Fruit fly (Drosophila melanogaster) whole organism, embryonic: ENCODE measurements around the gene Creld.

Experiments
- Asciz ChIP-seq: fragments of 200-800 bp; sonication (Bioruptor generic); optimal IDR thresholded peaks from 2 replicates; lab custom pipeline; 2017; ENCODE audit warnings: missing biosample characterization, mild to moderate bottlenecking, missing genetic modification characterization, missing genetic modification reagents
- BtbVII ChIP-seq: fragments of 200-800 bp; sonication (Bioruptor generic); optimal IDR thresholded peaks from 3 replicates; lab custom pipeline; 2017; ENCODE audit warnings: missing biosample characterization, mild to moderate bottlenecking, missing genetic modification characterization
- CG10959 ChIP-seq: fragments of 200-800 bp; sonication (Bioruptor generic); IDR thresholded peaks from 2 replicates; pipeline ENCODE4 v1.3.6; 2022; ENCODE audit warnings: missing biosample characterization, missing genetic modification characterization
- CG11085 ChIP-seq: fragments of 200-800 bp; sonication (Bioruptor generic); IDR thresholded peaks from 2 replicates; pipeline ENCODE4 v1.3.6; 2022; ENCODE audit warnings: missing biosample characterization, missing genetic modification characterization
- CG13296 ChIP-seq: fragments of 200-800 bp; sonication (Bioruptor generic); optimal IDR thresholded peaks from 3 replicates; lab custom pipeline; 2018; ENCODE audit warnings: missing biosample characterization, mild to moderate bottlenecking, missing genetic modification characterization
- CG13775 ChIP-seq: fragments of 200-800 bp; sonication (Bioruptor generic); optimal IDR thresholded peaks from 3 replicates; lab custom pipeline; 2017; ENCODE audit warnings: missing biosample characterization, mild to moderate bottlenecking, missing genetic modification characterization
- CG15011 ChIP-seq: fragments of 200-800 bp; sonication (Bioruptor generic); optimal IDR thresholded peaks from 3 replicates; lab custom pipeline; 2018; ENCODE audit warnings: missing biosample characterization, mild to moderate bottlenecking, missing genetic modification characterization
- CG15601 ChIP-seq: fragments of 200-800 bp; sonication (Bioruptor generic); optimal IDR thresholded peaks from 3 replicates; lab custom pipeline; 2019; ENCODE audit warnings: missing biosample characterization, mild to moderate bottlenecking, missing genetic modification characterization, moderate library complexity
- CG15696 ChIP-seq: fragments of 200-800 bp; sonication (Bioruptor generic); optimal IDR thresholded peaks from 2 replicates; lab custom pipeline; 2019; ENCODE audit warnings: missing biosample characterization, mild to moderate bottlenecking, missing genetic modification characterization, moderate library complexity
- CG1602 ChIP-seq: fragments of 200-800 bp; sonication (Bioruptor generic); optimal IDR thresholded peaks from 3 replicates; lab custom pipeline; 2016; ENCODE audit warnings: missing biosample characterization, missing genetic modification characterization
- CG16815 ChIP-seq: fragments of 200-800 bp; sonication (Bioruptor generic); optimal IDR thresholded peaks from 3 replicates; lab custom pipeline; 2017; ENCODE audit warnings: missing biosample characterization, mild to moderate bottlenecking, missing genetic modification characterization
- CG2678 ChIP-seq: fragments of 200-800 bp; sonication (Bioruptor generic); optimal IDR thresholded peaks from 3 replicates; lab custom pipeline; 2019; ENCODE audit warnings: missing biosample characterization, mild to moderate bottlenecking, missing genetic modification characterization, moderate library complexity
- CG32767 ChIP-seq: fragments of 200-800 bp; sonication (Bioruptor generic); IDR thresholded peaks from 2 replicates; pipeline ENCODE4 v1.3.6; 2022; ENCODE audit warnings: missing biosample characterization, missing genetic modification characterization
- CG3407 ChIP-seq: fragments of 200-800 bp; sonication (Bioruptor generic); optimal IDR thresholded peaks from 2 replicates; lab custom pipeline; 2018; ENCODE audit warnings: missing biosample characterization, mild to moderate bottlenecking, missing genetic modification characterization
- CG3847 ChIP-seq: fragments of 200-800 bp; sonication (Bioruptor generic); IDR thresholded peaks from 2 replicates; pipeline ENCODE4 v1.3.6; 2022; ENCODE audit warnings: missing biosample characterization, missing genetic modification characterization
- CG4328 ChIP-seq: fragments of 200-800 bp; sonication (Bioruptor generic); optimal IDR thresholded peaks from 3 replicates; lab custom pipeline; 2017; ENCODE audit warnings: missing biosample characterization, missing genetic modification reagents, missing genetic modification characterization
- CG4820 ChIP-seq: fragments of 200-800 bp; sonication (Bioruptor generic); optimal IDR thresholded peaks from 3 replicates; lab custom pipeline; 2016; ENCODE audit warnings: missing biosample characterization, missing genetic modification characterization
- CG5180 ChIP-seq: fragments of 200-800 bp; sonication (Bioruptor generic); optimal IDR thresholded peaks from 3 replicates; lab custom pipeline; 2017; ENCODE audit warnings: missing biosample characterization, missing genetic modification characterization, mild to moderate bottlenecking, moderate library complexity, missing genetic modification reagents
- CG8359 ChIP-seq: fragments of 200-800 bp; sonication (Bioruptor generic); optimal IDR thresholded peaks from 2 replicates; lab custom pipeline; 2017; ENCODE audit warnings: missing biosample characterization, mild to moderate bottlenecking, missing genetic modification characterization, borderline replicate concordance
- CG9797 ChIP-seq: fragments of 200-800 bp; sonication (Bioruptor generic); optimal IDR thresholded peaks from 3 replicates; lab custom pipeline; 2018; ENCODE audit warnings: missing biosample characterization, mild to moderate bottlenecking, missing genetic modification characterization
- Camta ChIP-seq: fragments of 200-800 bp; sonication (Bioruptor generic); optimal IDR thresholded peaks from 2 replicates; lab custom pipeline; 2016; ENCODE audit warnings: missing biosample characterization, missing genetic modification characterization
- CkIIα-i1 ChIP-seq: fragments of 200-800 bp; sonication (Bioruptor generic); IDR thresholded peaks from 2 replicates; pipeline ENCODE4 v1.3.6; 2022; ENCODE audit warnings: missing biosample characterization, missing genetic modification characterization
- Deaf1 ChIP-seq: fragments of 200-800 bp; optimal IDR thresholded peaks from 3 replicates; lab custom pipeline; 2019; ENCODE audit warnings: missing biosample characterization, mild to moderate bottlenecking, missing genetic modification characterization, moderate library complexity
- Dp ChIP-seq: fragments of 200-800 bp; sonication (Bioruptor generic); optimal IDR thresholded peaks from 2 replicates; lab custom pipeline; 2018; ENCODE audit warnings: missing biosample characterization, mild to moderate bottlenecking, missing genetic modification characterization, moderate library complexity
- Ets97D ChIP-seq: fragments of 200-800 bp; sonication (Bioruptor generic); optimal IDR thresholded peaks from 3 replicates; lab custom pipeline; 2016; ENCODE audit warnings: missing biosample characterization, missing genetic modification characterization
- Fer1 ChIP-seq: fragments of 200-800 bp; sonication (Bioruptor generic); optimal IDR thresholded peaks from 2 replicates; lab custom pipeline; 2017; ENCODE audit warnings: missing biosample characterization, mild to moderate bottlenecking, missing genetic modification characterization
- Rfx ChIP-seq: fragments of 200-800 bp; sonication (Bioruptor generic); IDR thresholded peaks from 2 replicates; pipeline ENCODE4 v1.3.6; 2022; ENCODE audit warnings: missing biosample characterization, missing genetic modification characterization
- Side ChIP-seq: fragments of 200-800 bp; sonication (Bioruptor generic); optimal IDR thresholded peaks from 2 replicates; lab custom pipeline; 2016; ENCODE audit warnings: missing biosample characterization, missing genetic modification characterization
- Usf ChIP-seq: fragments of 200-800 bp; sonication (Bioruptor generic); optimal IDR thresholded peaks from 2 replicates; lab custom pipeline; 2017; ENCODE audit warnings: missing genotype, missing biosample characterization, missing genetic modification characterization
- ab ChIP-seq: fragments of 200-800 bp; sonication (Bioruptor generic); optimal IDR thresholded peaks from 2 replicates; lab custom pipeline; 2016; ENCODE audit warnings: missing biosample characterization, missing genetic modification characterization
- amos ChIP-seq: fragments of 200-800 bp; sonication (Bioruptor generic); IDR thresholded peaks from 2 replicates; pipeline ENCODE4 v1.3.6; 2022; ENCODE audit warnings: missing biosample characterization, missing genetic modification characterization; ENCODE audit not compliant: partially characterized antibody
- br ChIP-seq: fragments of >200 bp; optimal IDR thresholded peaks from 2 replicates; lab custom pipeline; 2017
- chinmo ChIP-seq: fragments of 200-800 bp; sonication (Bioruptor generic); IDR thresholded peaks from 4 replicates; pipeline ENCODE4 v1.3.6; 2022; ENCODE audit warnings: missing biosample characterization, missing genetic modification characterization; ENCODE audit not compliant: partially characterized antibody
- chm ChIP-seq: fragments of 200-800 bp; sonication (Bioruptor generic); IDR thresholded peaks from 2 replicates; pipeline ENCODE4 v1.3.6; 2022; ENCODE audit warnings: missing biosample characterization, missing genetic modification characterization
- crc ChIP-seq: fragments of 200-800 bp; sonication (Bioruptor generic); optimal IDR thresholded peaks from 2 replicates; lab custom pipeline; 2016; ENCODE audit warnings: missing biosample characterization, missing genetic modification characterization
- en ChIP-seq: fragments of 200-800 bp; sonication (Bioruptor generic); optimal IDR thresholded peaks from 2 replicates; lab custom pipeline; 2016; ENCODE audit warnings: missing biosample characterization, missing genetic modification characterization
- gce ChIP-seq: fragments of 200-800 bp; sonication (Bioruptor generic); IDR thresholded peaks from 3 replicates; pipeline ENCODE4 v1.3.6; 2022; ENCODE audit warnings: missing biosample characterization, missing genetic modification characterization
- ham ChIP-seq: fragments of 200-800 bp; sonication (Bioruptor generic); IDR thresholded peaks from 2 replicates; pipeline ENCODE4 v1.3.6; 2022; ENCODE audit warnings: missing biosample characterization, missing genetic modification characterization
- jing ChIP-seq: fragments of 200-800 bp; sonication (Bioruptor generic); optimal IDR thresholded peaks from 2 replicates; lab custom pipeline; 2018; ENCODE audit warnings: missing biosample characterization, mild to moderate bottlenecking, missing genetic modification characterization
- lab ChIP-seq: fragments of 200-800 bp; sonication (Bioruptor generic); optimal IDR thresholded peaks from 3 replicates; lab custom pipeline; 2017; ENCODE audit warnings: missing biosample characterization, missing genetic modification characterization, mild to moderate bottlenecking, moderate library complexity, missing genetic modification reagents
- lmd ChIP-seq: fragments of 200-800 bp; sonication (Bioruptor generic); IDR thresholded peaks from 2 replicates; pipeline ENCODE4 v1.3.6; 2022; ENCODE audit warnings: missing biosample characterization, missing genetic modification characterization
- onecut ChIP-seq: fragments of 200-800 bp; sonication (Bioruptor generic); IDR thresholded peaks from 2 replicates; pipeline ENCODE4 v1.3.6; 2022; ENCODE audit warnings: missing biosample characterization, missing genetic modification characterization
- otp ChIP-seq: fragments of 200-800 bp; sonication (Bioruptor generic); IDR thresholded peaks from 3 replicates; pipeline ENCODE4, ENCODE4 v1.3.6; 2022; ENCODE audit warnings: missing biosample characterization, missing genetic modification characterization
- pum ChIP-seq: fragments of 200-800 bp; sonication (Bioruptor generic); optimal IDR thresholded peaks from 2 replicates; lab custom pipeline; 2016; ENCODE audit warnings: missing biosample characterization, missing genetic modification characterization
- sc ChIP-seq, 3 experiments: fragments of >200 bp in 2 of 3; fragments of 200-800 bp in 1 of 3; sonication (Bioruptor generic) in 1 of 3; optimal IDR thresholded peaks; 2 replicates in 2 of 3; 3 replicates in 1 of 3; lab custom pipeline; 2017; ENCODE audit warnings: mild to moderate bottlenecking in 1 of 3, missing biosample characterization in 1 of 3, missing genetic modification characterization in 1 of 3, missing genetic modification reagents in 1 of 3
- sens ChIP-seq: fragments of 200-800 bp; sonication (Bioruptor generic); peaks from one replicate; lab custom pipeline; 2016; ENCODE audit warnings: missing biosample characterization, missing genetic modification characterization
- seq ChIP-seq: fragments of 200-800 bp; sonication (Bioruptor generic); IDR thresholded peaks from 2 replicates; pipeline ENCODE4 v1.3.6; 2022; ENCODE audit warnings: missing biosample characterization, missing genetic modification characterization
- slp2 ChIP-seq: fragments of 200-800 bp; sonication (Bioruptor generic); optimal IDR thresholded peaks from 2 replicates; lab custom pipeline; 2016; ENCODE audit warnings: missing biosample characterization, missing genetic modification characterization
- ssp ChIP-seq: fragments of 200-800 bp; sonication (Bioruptor generic); IDR thresholded peaks from 2 replicates; pipeline ENCODE4 v1.3.6; 2022; ENCODE audit warnings: missing biosample characterization, missing genetic modification characterization
- tap ChIP-seq: fragments of 200-800 bp; optimal IDR thresholded peaks from 3 replicates; lab custom pipeline; 2019; ENCODE audit warnings: missing biosample characterization, mild to moderate bottlenecking, missing genetic modification characterization, moderate library complexity
- wor ChIP-seq: fragments of 200-800 bp; sonication (Bioruptor generic); IDR thresholded peaks from 2 replicates; pipeline ENCODE4 v1.3.6; 2022; ENCODE audit warnings: missing biosample characterization, missing genetic modification characterization

Gene Creld

dm6 chr2L:73760-74388 lies 28.3 kb upstream of the Creld start (continued):
- TF ChIP-seq lab, result peak; percentile 12
- no peak for TF ChIP-seq ham (GFP tag; lab: Robert Waterston, UW)
- no peak for TF ChIP-seq tap (tag; lab: Kevin White, UChicago)
- TF ChIP-seq sc (optimal IDR thresholded peaks at IDR 0.05; lab: Kevin White, UChicago), result no peak
- no peak for TF ChIP-seq sc (GFP tag; optimal IDR thresholded peaks at IDR 0.05; lab: Kevin White, UChicago)
- TF ChIP-seq CG2678 (tag; lab: Kevin White, UChicago), result no peak
- TF ChIP-seq Camta, result no peak
- no peak for TF ChIP-seq CG15696 (tag; lab: Kevin White, UChicago)
- TF ChIP-seq CG1602 (GFP tag; lab: Kevin White, UChicago), result no peak
- peak; percentile 7 for TF ChIP-seq BtbVII
- no peak for TF ChIP-seq en
- 0 out of 4 replicates have a peak, but pooled peaks have one; percentile 37 for TF ChIP-seq chinmo (GFP tag; lab: Robert Waterston, UW)
- TF ChIP-seq pum (GFP tag; lab: Kevin White, UChicago), result no peak
- no peak for TF ChIP-seq CG3407 (GFP tag; lab: Kevin White, UChicago)
- no peak for TF ChIP-seq crc (GFP tag; lab: Kevin White, UChicago)
- TF ChIP-seq CkIIα-i1 (GFP tag; lab: Robert Waterston, UW), result no peak
- TF ChIP-seq Usf (GFP tag; lab: Kevin White, UChicago), result no peak
- no peak for TF ChIP-seq Asciz (GFP tag; lab: Kevin White, UChicago)
- no peak for TF ChIP-seq CG8359 (GFP tag; lab: Kevin White, UChicago)
- TF ChIP-seq CG4820 (GFP tag; lab: Kevin White, UChicago), result no peak
- no peak for TF ChIP-seq onecut
- no peak for TF ChIP-seq seq
- TF ChIP-seq otp (GFP tag; lab: Robert Waterston, UW), result no peak
- no peak; the same call in 1 of the 2 replicates for TF ChIP-seq amos (GFP tag; lab: Robert Waterston, UW)
- no peak for TF ChIP-seq wor (GFP tag; lab: Robert Waterston, UW)
- TF ChIP-seq CG9797 (GFP tag; lab: Kevin White, UChicago), result no peak
- TF ChIP-seq lmd (GFP tag; lab: Robert Waterston, UW), result no peak
- TF ChIP-seq jing, result no peak
- no peak for TF ChIP-seq Ets97D (GFP tag; lab: Kevin White, UChicago)
- TF ChIP-seq ab, result no peak
- TF ChIP-seq CG4328 (GFP tag; lab: Kevin White, UChicago), result no peak
- TF ChIP-seq Fer1, result peak; percentile 8
- TF ChIP-seq CG11085 (GFP tag; lab: Robert Waterston, UW), result no peak
- TF ChIP-seq CG16815 (GFP tag; lab: Kevin White, UChicago), result no peak
- TF ChIP-seq CG5180 (GFP tag; lab: Kevin White, UChicago), result peak; percentile 2
- TF ChIP-seq ssp, result no peak
- TF ChIP-seq CG32767 (GFP tag; lab: Robert Waterston, UW), result no peak
- TF ChIP-seq CG13775, result no peak
- TF ChIP-seq Deaf1 (tag; lab: Kevin White, UChicago), result no peak
- no peak for TF ChIP-seq Dp (GFP tag; lab: Kevin White, UChicago)
- TF ChIP-seq Rfx (GFP tag; lab: Robert Waterston, UW), result peak; percentile 25; the same call in 1 of the 2 replicates
- TF ChIP-seq Side (GFP tag; lab: Kevin White, UChicago), result no peak
- peak; percentile 11 for TF ChIP-seq CG13296 (GFP tag; lab: Kevin White, UChicago)
- TF ChIP-seq CG15601 (tag; lab: Kevin White, UChicago), result no peak
- no peak for TF ChIP-seq slp2 (GFP tag; lab: Kevin White, UChicago)
- no peak for TF ChIP-seq br (lab: Kevin White, UChicago)
- peak; percentile 25 for TF ChIP-seq sens (GFP tag; lab: Kevin White, UChicago)
- TF ChIP-seq CG3847 (GFP tag; lab: Robert Waterston, UW), result no peak
- no peak for TF ChIP-seq chm (GFP tag; lab: Robert Waterston, UW)
- TF ChIP-seq CG10959 (GFP tag; lab: Robert Waterston, UW), result no peak
- no peak for TF ChIP-seq gce (GFP tag; lab: Robert Waterston, UW)
- TF ChIP-seq CG15011 (GFP tag; lab: Kevin White, UChicago), result no peak
